Worm (Caenorhabditis elegans) whole organism, mixed stage, embryonic: ENCODE data around the gene lgc-29.

Experiments used
- M03D4.4 ChIP-seq: sonication (generic microtip); optimal IDR thresholded peaks from 2 replicates; lab custom pipeline; 2017; ENCODE audit warnings: mild to moderate bottlenecking, missing genetic modification characterization, missing compliant biosample characterization
- bed-3 ChIP-seq: fragments of 200-800 bp; sonication (Bioruptor generic); optimal IDR thresholded peaks from 3 replicates; lab custom pipeline; 2018; ENCODE audit warnings: mild to moderate bottlenecking, missing genetic modification characterization, moderate library complexity, missing compliant biosample characterization
- ceh-39 ChIP-seq: fragments of 150-350 bp; optimal IDR thresholded peaks from 2 replicates; lab custom pipeline; 2014; ENCODE audit warnings: missing biosample characterization, missing genetic modification characterization
- ceh-43 ChIP-seq: fragments of 200-800 bp; sonication (Bioruptor generic); optimal IDR thresholded peaks from 2 replicates; lab custom pipeline; 2018; ENCODE audit warnings: mild to moderate bottlenecking, missing genetic modification characterization, moderate library complexity, missing compliant biosample characterization
- ceh-83 ChIP-seq: fragments of 200-800 bp; sonication (Bioruptor generic); optimal IDR thresholded peaks from 2 replicates; lab custom pipeline; 2018; ENCODE audit warnings: mild to moderate bottlenecking, missing genetic modification characterization, missing compliant biosample characterization
- ces-1 ChIP-seq: fragments of 150-350 bp; optimal IDR thresholded peaks from 2 replicates; lab custom pipeline; 2014; ENCODE audit warnings: missing biosample characterization, missing genetic modification reagents, missing genetic modification characterization
- cnd-1 ChIP-seq: fragments of 200-800 bp; sonication (Bioruptor generic); optimal IDR thresholded peaks from 2 replicates; lab custom pipeline; 2018; ENCODE audit warnings: mild to moderate bottlenecking, missing genetic modification characterization, missing compliant biosample characterization
- elt-1 ChIP-seq: sonication (generic microtip); optimal IDR thresholded peaks from 2 replicates; lab custom pipeline; 2017; ENCODE audit warnings: missing genetic modification characterization, mild to moderate bottlenecking, missing compliant biosample characterization, antibody characterized with exemption, moderate library complexity, borderline replicate concordance; ENCODE audit not compliant: insufficient read depth
- elt-3 ChIP-seq: fragments of 150-350 bp; optimal IDR thresholded peaks from 2 replicates; lab custom pipeline; 2014; ENCODE audit warnings: missing biosample characterization, missing genetic modification characterization
- ham-2 ChIP-seq: fragments of 200-800 bp; sonication (Bioruptor generic); optimal IDR thresholded peaks from 2 replicates; lab custom pipeline; 2018; ENCODE audit warnings: mild to moderate bottlenecking, missing genetic modification characterization, missing compliant biosample characterization
- hlh-1 ChIP-seq: fragments of 150-350 bp; optimal IDR thresholded peaks from 2 replicates; lab custom pipeline; 2014; ENCODE audit warnings: missing biosample characterization, missing genetic modification reagents, missing genetic modification characterization
- lin-13 ChIP-seq: fragments of 150-350 bp; optimal IDR thresholded peaks from 2 replicates; lab custom pipeline; 2014; ENCODE audit warnings: missing biosample characterization, missing genetic modification characterization
- lsy-2 ChIP-seq: fragments of 150-350 bp; optimal IDR thresholded peaks from 2 replicates; lab custom pipeline; 2014; ENCODE audit warnings: missing biosample characterization, missing genetic modification characterization
- mab-5 ChIP-seq: fragments of 150-350 bp; optimal IDR thresholded peaks from 2 replicates; lab custom pipeline; 2014; ENCODE audit warnings: missing biosample characterization, missing genetic modification characterization
- mep-1 ChIP-seq: fragments of 150-350 bp; optimal IDR thresholded peaks from 2 replicates; lab custom pipeline; 2017; ENCODE audit warnings: missing biosample characterization, missing genetic modification reagents, missing genetic modification characterization, inconsistent platforms
- mls-2 ChIP-seq: sonication (generic microtip); optimal IDR thresholded peaks from 2 replicates; lab custom pipeline; 2016; ENCODE audit warnings: mild to moderate bottlenecking, missing genetic modification characterization, moderate library complexity, missing compliant biosample characterization
- nhr-12 ChIP-seq: fragments of 150-350 bp; optimal IDR thresholded peaks from 2 replicates; lab custom pipeline; 2014; ENCODE audit warnings: missing biosample characterization, missing genetic modification characterization
- nhr-237 ChIP-seq: fragments of 150-350 bp; optimal IDR thresholded peaks from 2 replicates; lab custom pipeline; 2014; ENCODE audit warnings: missing biosample characterization, missing genetic modification characterization
- nhr-28 ChIP-seq: fragments of 150-350 bp; optimal IDR thresholded peaks from 2 replicates; lab custom pipeline; 2014; ENCODE audit warnings: missing biosample characterization, missing genetic modification characterization
- nhr-76 ChIP-seq: sonication (generic microtip); optimal IDR thresholded peaks from 2 replicates; lab custom pipeline; 2017; ENCODE audit warnings: missing biosample characterization, missing genetic modification characterization
- pha-4 ChIP-seq: fragments of 150-350 bp; optimal IDR thresholded peaks from 2 replicates; lab custom pipeline; 2018; ENCODE audit warnings: missing biosample characterization, missing genetic modification reagents, missing genetic modification characterization
- sem-2 ChIP-seq: fragments of 200-800 bp; sonication (Bioruptor generic); optimal IDR thresholded peaks from 2 replicates; lab custom pipeline; 2018; ENCODE audit warnings: mild to moderate bottlenecking, missing genetic modification characterization, missing compliant biosample characterization
- snpc-4 ChIP-seq: fragments of 150-350 bp; optimal IDR thresholded peaks from 2 replicates; lab custom pipeline; 2014; ENCODE audit warnings: missing biosample characterization, missing genetic modification characterization
- sptf-1 ChIP-seq: sonication (generic microtip); optimal IDR thresholded peaks from 2 replicates; lab custom pipeline; 2017; ENCODE audit warnings: mild to moderate bottlenecking, missing genetic modification characterization, moderate library complexity, missing compliant biosample characterization
- unc-120 ChIP-seq: sonication (generic microtip); optimal IDR thresholded peaks from 2 replicates; lab custom pipeline; 2017; ENCODE audit warnings: missing genetic modification characterization, missing compliant biosample characterization; ENCODE audit not compliant: poor library complexity, severe bottlenecking
- unc-39 ChIP-seq: fragments of 150-350 bp; optimal IDR thresholded peaks from 2 replicates; lab custom pipeline; 2014; ENCODE audit warnings: missing biosample characterization, missing genetic modification characterization
- unc-62 ChIP-seq: fragments of 150-350 bp; optimal IDR thresholded peaks from 2 replicates; lab custom pipeline; 2014; ENCODE audit warnings: missing biosample characterization, missing genetic modification reagents, missing genetic modification characterization
- zip-8 ChIP-seq: fragments of 150-350 bp; optimal IDR thresholded peaks from 2 replicates; lab custom pipeline; 2014; ENCODE audit warnings: missing biosample characterization, missing genetic modification characterization
- ztf-11 ChIP-seq: fragments of 150-350 bp; optimal IDR thresholded peaks from 2 replicates; lab custom pipeline; 2014; ENCODE audit warnings: missing biosample characterization, missing genetic modification characterization

lgc-29 gene

ce11 chrV:4134728-4135127 lies 4.1 kb upstream of the lgc-29 start, which contains the start of gene lgc-1:
TSS of gene lgc-1 (plus strand) at chrV:4135028.
- no peak for TF ChIP-seq elt-1
- no peak for TF ChIP-seq mep-1 (tag; lab: Kevin White, UChicago)
- no peak for TF ChIP-seq ceh-43
- no peak for TF ChIP-seq hlh-1 (tag; lab: Kevin White, UChicago)

- peak; percentile 9 for TF ChIP-seq nhr-237
- peak; percentile 39 for TF ChIP-seq mep-1 (tag; lab: Kevin White, UChicago)
- peak; percentile 70 for TF ChIP-seq ces-1 (GFP tag; lab: Kevin White, UChicago)
- peak; percentile 35 for TF ChIP-seq lsy-2 (tag; lab: Kevin White, UChicago)
- TF ChIP-seq bed-3: peak; percentile 32
- TF ChIP-seq ceh-39 (tag; lab: Kevin White, UChicago): peak; percentile 32
- TF ChIP-seq M03D4.4 (tag; lab: Kevin White, UChicago): no peak
- TF ChIP-seq mab-5: no peak
- TF ChIP-seq, all 35 proteins: peak for 6
Measured at ce11 chrV:4143034-4143433, 4.2 kb downstream of the lgc-29 start.

- TF ChIP-seq elt-3 (tag; lab: Kevin White, UChicago) (no peak), ceh-39 (tag; lab: Kevin White, UChicago) (no peak), unc-39 (tag; lab: Kevin White, UChicago) (no peak), snpc-4 (tag; lab: Kevin White, UChicago) (no peak), ces-1 (GFP tag; lab: Kevin White, UChicago) (no peak), hlh-1 (tag; lab: Kevin White, UChicago) (no peak), mab-5 (no peak), unc-62 (no peak), nhr-28 (tag; lab: Kevin White, UChicago) (no peak), ztf-11 (no peak), pha-4 (tag; lab: Kevin White, UChicago) (no peak), nhr-76 (tag; lab: Kevin White, UChicago) (no peak), zip-8 (tag; lab: Kevin White, UChicago) (no peak), bed-3 (no peak)
Measured at ce11 chrV:4144205-4144604, 5.4 kb downstream of the lgc-29 start, which contains the start of gene Y45G5AL.1. TSS of gene Y45G5AL.1 (plus strand) at chrV:4144505.

- TF ChIP-seq sptf-1 (tag; lab: Kevin White, UChicago) (no peak), ztf-11 (no peak), lsy-2 (tag; lab: Kevin White, UChicago) (no peak), nhr-12 (tag; lab: Kevin White, UChicago) (no peak), ham-2 (no peak), lin-13 (tag; lab: Kevin White, UChicago) (no peak), elt-1 (no peak), bed-3 (no peak), unc-62 (no peak)
- TF ChIP-seq, all 35 proteins: peak for 0
Measured at ce11 chrV:4151400-4151799, 12.6 kb downstream of the lgc-29 start.

ce11 chrV:4152200-4152599 lies 13.4 kb downstream of the lgc-29 start, which contains the start of gene Y45G5AM.6:
TSS of gene Y45G5AM.6 (minus strand) at chrV:4152300.
- TF ChIP-seq ham-2: no peak

ce11 chrV:4157291-4157690 lies 18.5 kb downstream of the lgc-29 start:
- TF ChIP-seq ceh-39 (tag; lab: Kevin White, UChicago) (no peak), unc-62 (peak; percentile 89), hlh-1 (tag; lab: Kevin White, UChicago) (peak; percentile 99), nhr-76 (tag; lab: Kevin White, UChicago) (no peak), mls-2 (tag; lab: Kevin White, UChicago) (no peak), unc-120 (tag; lab: Kevin White, UChicago) (peak; percentile 85), sem-2 (no peak), elt-3 (tag; lab: Kevin White, UChicago) (no peak), cnd-1 (no peak), lin-13 (tag; lab: Kevin White, UChicago) (no peak), ceh-83 (GFP tag; lab: Kevin White, UChicago) (no peak), zip-8 (tag; lab: Kevin White, UChicago) (no peak)
